Worm (Caenorhabditis elegans) whole organism, L4/young adult: ENCODE measurements around the gene rpb-8.

Experiments
- W03F9.2 ChIP-seq: fragments of 150-350 bp; optimal IDR thresholded peaks from 2 replicates; lab custom pipeline; 2014; ENCODE audit warnings: missing biosample characterization, missing genetic modification characterization
- him-1 ChIP-seq: sonication (generic microtip); optimal IDR thresholded peaks from 2 replicates; lab custom pipeline; 2016; ENCODE audit warnings: missing genotype, missing genetic modification reagents, missing genetic modification characterization, missing compliant biosample characterization

ce11 chrIII:4905405-4905804 is 12.4 kb downstream of the rpb-8 start, which contains the start of gene F26F4.8:
- no peak for TF ChIP-seq W03F9.2 (tag; lab: Kevin White, UChicago)
- TF ChIP-seq him-1 = no peak
